Fruit fly (Drosophila melanogaster) whole organism, wandering third instar larva: ENCODE measurements around the gene NijA.

Experiments used
- Abd-B ChIP-seq: fragments of >200 bp; optimal IDR thresholded peaks from 2 replicates; lab custom pipeline; 2017; ENCODE audit warnings: missing biosample characterization, missing genetic modification characterization
- CG32264 ChIP-seq: fragments of 200-800 bp; sonication (Bioruptor generic); optimal IDR thresholded peaks from 2 replicates; lab custom pipeline; 2016; ENCODE audit warnings: missing biosample characterization, missing genetic modification characterization
- CG9705 ChIP-seq: fragments of 200-800 bp; sonication (Bioruptor generic); optimal IDR thresholded peaks from 2 replicates; lab custom pipeline; 2018; ENCODE audit warnings: missing biosample characterization, mild to moderate bottlenecking, missing genetic modification characterization
- CrebA ChIP-seq: fragments of 200-800 bp; sonication (Bioruptor generic); optimal IDR thresholded peaks from 2 replicates; lab custom pipeline; 2016; ENCODE audit warnings: missing biosample characterization, mild to moderate bottlenecking, missing genetic modification characterization, borderline replicate concordance
- Dfd ChIP-seq: fragments of >200 bp; optimal IDR thresholded peaks from 2 replicates; lab custom pipeline; 2017; ENCODE audit warnings: missing biosample characterization, missing genetic modification characterization
- Dif ChIP-seq: fragments of 200-275, 200-300 bp; sonication (Bioruptor generic); optimal IDR thresholded peaks from 2 replicates; lab custom pipeline; 2018; ENCODE audit warnings: missing biosample characterization, missing genetic modification characterization; ENCODE audit not compliant: partially characterized antibody
- GATAd ChIP-seq: sonication (Bioruptor generic); optimal IDR thresholded peaks from 2 replicates; lab custom pipeline; 2016; ENCODE audit warnings: missing biosample characterization, missing genetic modification characterization
- HLH106 ChIP-seq: fragments of 200-800 bp; optimal IDR thresholded peaks from 3 replicates; lab custom pipeline; 2019; ENCODE audit warnings: missing biosample characterization, mild to moderate bottlenecking, missing genetic modification characterization, moderate library complexity
- Hnf4 ChIP-seq: fragments of 200-800 bp; sonication (Bioruptor generic); optimal IDR thresholded peaks from 2 replicates; lab custom pipeline; 2016; ENCODE audit warnings: missing biosample characterization, mild to moderate bottlenecking, missing genetic modification characterization
- Hr78 ChIP-seq: fragments of >200 bp; optimal IDR thresholded peaks from 2 replicates; lab custom pipeline; 2017; ENCODE audit warnings: missing biosample characterization, missing genetic modification characterization
- Hr83 ChIP-seq: fragments of 200-300 bp; sonication (Bioruptor generic); optimal IDR thresholded peaks from 2 replicates; lab custom pipeline; 2016; ENCODE audit warnings: missing biosample characterization, mild to moderate bottlenecking, missing genetic modification characterization, moderate library complexity; ENCODE audit not compliant: poor library complexity, severe bottlenecking
- Jra ChIP-seq: sonication (Bioruptor generic); optimal IDR thresholded peaks from 2 replicates; lab custom pipeline; 2016; ENCODE audit warnings: missing biosample characterization, missing genetic modification characterization
- Mio ChIP-seq: sonication (Bioruptor generic); optimal IDR thresholded peaks from 2 replicates; lab custom pipeline; 2016; ENCODE audit warnings: missing biosample characterization, missing genetic modification characterization
- Myc ChIP-seq: fragments of >200 bp; optimal IDR thresholded peaks from 2 replicates; lab custom pipeline; 2017
- N ChIP-seq: fragments of >200 bp; optimal IDR thresholded peaks from 2 replicates; lab custom pipeline; 2018; ENCODE audit warnings: missing biosample characterization, missing external identifiers, missing genetic modification characterization
- OdsH ChIP-seq: fragments of 200-800 bp; sonication (Bioruptor generic); optimal IDR thresholded peaks from 2 replicates; lab custom pipeline; 2016; ENCODE audit warnings: missing biosample characterization, mild to moderate bottlenecking, missing genetic modification characterization
- Rel ChIP-seq, 2 experiments: fragments of 200-800 bp; sonication (Bioruptor generic) in 1 of 2; optimal IDR thresholded peaks; 2 replicates in 1 of 2; 3 replicates in 1 of 2; lab custom pipeline; 2016 to 2019; ENCODE audit warnings: mild to moderate bottlenecking in 2 of 2, missing biosample characterization in 2 of 2, missing genetic modification characterization in 2 of 2, moderate library complexity in 1 of 2
- Sp1 ChIP-seq: fragments of 200-800 bp; sonication (Bioruptor generic); optimal IDR thresholded peaks from 3 replicates; lab custom pipeline; 2019; ENCODE audit warnings: missing biosample characterization, mild to moderate bottlenecking, missing genetic modification characterization, moderate library complexity
- Vsx2 ChIP-seq: fragments of 200-300, 225-300 bp; sonication (Bioruptor generic); optimal IDR thresholded peaks from 2 replicates; lab custom pipeline; 2018; ENCODE audit warnings: missing biosample characterization, missing genetic modification characterization; ENCODE audit not compliant: partially characterized antibody
- br ChIP-seq: fragments of 200-800 bp; sonication (Bioruptor generic); optimal IDR thresholded peaks from 2 replicates; lab custom pipeline; 2016; ENCODE audit warnings: missing biosample characterization, missing genetic modification characterization
- brk ChIP-seq: fragments of 200-800 bp; sonication (Bioruptor generic); optimal IDR thresholded peaks from 2 replicates; lab custom pipeline; 2016; ENCODE audit warnings: missing biosample characterization, mild to moderate bottlenecking, missing genetic modification characterization
- dl ChIP-seq, 2 experiments: fragments of 175-275, 200-275 bp in 1 of 2; fragments of 200-275 bp in 1 of 2; sonication (Bioruptor generic); optimal IDR thresholded peaks; lab custom pipeline; 2018; ENCODE audit warnings: mild to moderate bottlenecking in 2 of 2, missing biosample characterization in 2 of 2, missing genetic modification characterization in 2 of 2, moderate library complexity in 2 of 2; ENCODE audit not compliant: partially characterized antibody in 2 of 2, insufficient read depth in 1 of 2
- dmrt93B ChIP-seq: fragments of 200-800 bp; sonication (Bioruptor generic); optimal IDR thresholded peaks from 2 replicates; lab custom pipeline; 2018; ENCODE audit warnings: missing biosample characterization, mild to moderate bottlenecking, missing genetic modification characterization
- dsf ChIP-seq: sonication (Bioruptor generic); optimal IDR thresholded peaks from 2 replicates; lab custom pipeline; 2016; ENCODE audit warnings: missing biosample characterization, missing genetic modification characterization, borderline replicate concordance
- ey ChIP-seq: fragments of 200-800 bp; sonication (Bioruptor generic); optimal IDR thresholded peaks from 2 replicates; lab custom pipeline; 2016; ENCODE audit warnings: missing biosample characterization, missing genetic modification characterization
- foxo ChIP-seq, 2 experiments: fragments of 200-800 bp; sonication (Bioruptor generic); optimal IDR thresholded peaks; 2 replicates in 1 of 2; 3 replicates in 1 of 2; lab custom pipeline; 2016 to 2017; ENCODE audit warnings: missing biosample characterization in 2 of 2, missing genetic modification characterization in 2 of 2
- fru ChIP-seq: fragments of 200-800 bp; sonication (Bioruptor generic); optimal IDR thresholded peaks from 3 replicates; lab custom pipeline; 2016; ENCODE audit warnings: missing biosample characterization, mild to moderate bottlenecking, missing genetic modification characterization
- h ChIP-seq: fragments of 200-800 bp; sonication (Bioruptor generic); optimal IDR thresholded peaks from 3 replicates; lab custom pipeline; 2016; ENCODE audit warnings: missing biosample characterization, mild to moderate bottlenecking, missing genetic modification characterization
- jim ChIP-seq: fragments of 175-275, 200-325 bp; sonication (Bioruptor generic); optimal IDR thresholded peaks from 2 replicates; lab custom pipeline; 2016; ENCODE audit warnings: missing biosample characterization, mild to moderate bottlenecking, missing genetic modification characterization
- lola ChIP-seq: fragments of >200 bp; optimal IDR thresholded peaks from 2 replicates; lab custom pipeline; 2017; ENCODE audit warnings: missing biosample characterization, missing genetic modification characterization
- pan ChIP-seq: fragments of >200 bp; optimal IDR thresholded peaks from 2 replicates; lab custom pipeline; 2017
- psq ChIP-seq: fragments of 200-800 bp; sonication (Bioruptor generic); optimal IDR thresholded peaks from 3 replicates; lab custom pipeline; 2017; ENCODE audit warnings: missing biosample characterization, mild to moderate bottlenecking, missing genetic modification characterization, moderate library complexity
- rgr ChIP-seq: fragments of 200-800 bp; sonication (Bioruptor generic); optimal IDR thresholded peaks from 3 replicates; lab custom pipeline; 2016; ENCODE audit warnings: missing biosample characterization, mild to moderate bottlenecking, missing genetic modification characterization
- sage ChIP-seq: fragments of 200-800 bp; sonication (Bioruptor generic); optimal IDR thresholded peaks from 2 replicates; lab custom pipeline; 2016; ENCODE audit warnings: missing biosample characterization, mild to moderate bottlenecking, missing genetic modification characterization
- sv ChIP-seq: fragments of 200-800 bp; sonication (Bioruptor generic); optimal IDR thresholded peaks from 3 replicates; lab custom pipeline; 2016; ENCODE audit warnings: missing biosample characterization, missing genetic modification characterization
- tai ChIP-seq: sonication (Bioruptor generic); optimal IDR thresholded peaks from 2 replicates; lab custom pipeline; 2016; ENCODE audit warnings: missing biosample characterization, missing genetic modification characterization
- usp ChIP-seq: fragments of >200 bp; optimal IDR thresholded peaks from 2 replicates; lab custom pipeline; 2017; ENCODE audit warnings: missing biosample characterization, missing genetic modification characterization
- woc ChIP-seq: sonication (Bioruptor generic); optimal IDR thresholded peaks from 2 replicates; lab custom pipeline; 2016; ENCODE audit warnings: missing biosample characterization, mild to moderate bottlenecking, missing genetic modification characterization

Gene NijA

dm6 chr3L:10665433-10666150 lies 31.1 kb downstream of the NijA start:
- TF ChIP-seq Dif (GFP tag; lab: Kevin White, UChicago) (peak; percentile 82), lola (GFP tag; lab: Kevin White, UChicago) (no peak), psq (GFP tag; lab: Kevin White, UChicago) (peak; percentile 97), pan (lab: Kevin White, UChicago) (no peak), brk (peak; percentile 95), Sp1 (GFP tag; lab: Kevin White, UChicago) (peak; percentile 99), rgr (GFP tag; lab: Kevin White, UChicago) (peak; percentile 98), HLH106 (tag; lab: Kevin White, UChicago) (peak; percentile 99), sage (GFP tag; lab: Kevin White, UChicago) (peak; percentile 93), woc (GFP tag; lab: Kevin White, UChicago) (peak; percentile 98), Mio (peak; percentile 74), N (GFP tag; lab: Kevin White, UChicago) (no peak), Vsx2 (no peak), dmrt93B (GFP tag; lab: Kevin White, UChicago) (peak; percentile 97), Dfd (GFP tag; lab: Kevin White, UChicago) (peak; percentile 98), Hr83 (GFP tag; lab: Kevin White, UChicago) (peak; percentile 67), Jra (GFP tag; lab: Kevin White, UChicago) (peak; percentile 93), ey (GFP tag; lab: Kevin White, UChicago) (peak; percentile 95), fru (GFP tag; lab: Kevin White, UChicago) (peak; percentile 99), tai (GFP tag; lab: Kevin White, UChicago) (peak; percentile 92), CG9705 (GFP tag; lab: Kevin White, UChicago) (peak; percentile 96), CrebA (GFP tag; lab: Kevin White, UChicago) (no peak), OdsH (GFP tag; lab: Kevin White, UChicago) (peak; percentile 98), Rel (GFP tag; optimal IDR thresholded peaks at IDR 0.05; lab: Kevin White, UChicago) (peak; percentile 89), Rel (tag; optimal IDR thresholded peaks at IDR 0.05; lab: Kevin White, UChicago) (peak; percentile 89), dsf (GFP tag; lab: Kevin White, UChicago) (peak; percentile 88), Abd-B (GFP tag; lab: Kevin White, UChicago) (no peak), Hr78 (GFP tag; lab: Kevin White, UChicago) (no peak), br (GFP tag; lab: Kevin White, UChicago) (peak; percentile 97), Myc (no peak), GATAd (GFP tag; lab: Kevin White, UChicago) (peak; percentile 68), Hnf4 (GFP tag; lab: Kevin White, UChicago) (peak; percentile 90), sv (GFP tag; lab: Kevin White, UChicago) (peak; percentile 92), usp (GFP tag; lab: Kevin White, UChicago) (no peak), CG32264 (GFP tag; lab: Kevin White, UChicago) (peak; percentile 77), jim (GFP tag; lab: Kevin White, UChicago) (no peak), h (peak; percentile 99), dl (GFP tag; optimal IDR thresholded peaks at IDR 0.05; lab: Kevin White, UChicago; ENCODE audit: insufficient read depth in 1 of 2, partially characterized antibody in 2 of 2) (peak; percentile 25 to 71), foxo (GFP tag; optimal IDR thresholded peaks at IDR 0.05; lab: Kevin White, UChicago) (peak; percentile 69 to 99)

- TF ChIP-seq Myc = peak; percentile 65
- peak; percentile 7 for TF ChIP-seq ey (GFP tag; lab: Kevin White, UChicago)
- no peak for TF ChIP-seq CG9705 (GFP tag; lab: Kevin White, UChicago)
- peak; percentile 93 for TF ChIP-seq Hr83 (GFP tag; lab: Kevin White, UChicago)
- peak; percentile 49 for TF ChIP-seq jim (GFP tag; lab: Kevin White, UChicago)
- peak; percentile 8 for TF ChIP-seq tai (GFP tag; lab: Kevin White, UChicago)
- TF ChIP-seq psq (GFP tag; lab: Kevin White, UChicago) = peak; percentile 41
- peak; percentile 60 for TF ChIP-seq Hnf4 (GFP tag; lab: Kevin White, UChicago)
- TF ChIP-seq lola (GFP tag; lab: Kevin White, UChicago) = no peak
- TF ChIP-seq fru (GFP tag; lab: Kevin White, UChicago) = peak; percentile 59
- no peak for TF ChIP-seq Rel (GFP tag; optimal IDR thresholded peaks at IDR 0.05; lab: Kevin White, UChicago)
- TF ChIP-seq Rel (tag; optimal IDR thresholded peaks at IDR 0.05; lab: Kevin White, UChicago) = peak; percentile 82
- no peak for TF ChIP-seq dsf (GFP tag; lab: Kevin White, UChicago)
- peak; percentile 34 for TF ChIP-seq N (GFP tag; lab: Kevin White, UChicago)
- TF ChIP-seq dl (GFP tag; optimal IDR thresholded peaks at IDR 0.05; lab: Kevin White, UChicago; ENCODE audit: insufficient read depth in 1 of 2, partially characterized antibody in 2 of 2) = no peak
- TF ChIP-seq sage (GFP tag; lab: Kevin White, UChicago) = no peak
- no peak for TF ChIP-seq Mio
- TF ChIP-seq OdsH (GFP tag; lab: Kevin White, UChicago) = peak; percentile 53
- no peak for TF ChIP-seq Abd-B (GFP tag; lab: Kevin White, UChicago)
- peak; percentile 31 for TF ChIP-seq HLH106 (tag; lab: Kevin White, UChicago)
- peak; percentile 77 for TF ChIP-seq brk
- TF ChIP-seq rgr (GFP tag; lab: Kevin White, UChicago) = peak; percentile 61
- TF ChIP-seq Jra (GFP tag; lab: Kevin White, UChicago) = peak; percentile 74
- TF ChIP-seq woc (GFP tag; lab: Kevin White, UChicago) = peak; percentile 51
- TF ChIP-seq Sp1 (GFP tag; lab: Kevin White, UChicago) = peak; percentile 68
- no peak for TF ChIP-seq GATAd (GFP tag; lab: Kevin White, UChicago)
- peak; percentile 54 for TF ChIP-seq CrebA (GFP tag; lab: Kevin White, UChicago)
- TF ChIP-seq sv (GFP tag; lab: Kevin White, UChicago) = peak; percentile 48
- TF ChIP-seq br (GFP tag; lab: Kevin White, UChicago) = peak; percentile 62
- TF ChIP-seq foxo (GFP tag; optimal IDR thresholded peaks at IDR 0.05; lab: Kevin White, UChicago) = peak in 1 of 2 experiments; percentile 51
- peak; percentile 81 for TF ChIP-seq h
- TF ChIP-seq Dif (GFP tag; lab: Kevin White, UChicago) = peak; percentile 25
Measured at dm6 chr3L:10664511-10665062, 32.1 kb downstream of the NijA start, which contains the start of gene simj. TSS of gene simj (plus strand) at chr3L:10664739.
